Worm (Caenorhabditis elegans) whole organism, L3 larva: ENCODE measurements around the gene D1086.8.

Experiments
- R02D3.7 ChIP-seq: fragments of 150-350 bp; optimal IDR thresholded peaks from 2 replicates; lab custom pipeline; 2014; ENCODE audit warnings: missing biosample characterization, missing genetic modification characterization
- ZK546.5 ChIP-seq: sonication (generic microtip); optimal IDR thresholded peaks from 2 replicates; lab custom pipeline; 2017; ENCODE audit warnings: missing biosample characterization, missing genetic modification characterization
- aly-2 ChIP-seq: fragments of 150-350 bp; optimal IDR thresholded peaks from 2 replicates; lab custom pipeline; 2014; ENCODE audit warnings: missing biosample characterization, missing genetic modification characterization
- ama-1 ChIP-seq: fragments of 150-350 bp; optimal IDR thresholded peaks from 2 replicates; lab custom pipeline; 2018
- ceh-16 ChIP-seq: sonication (generic microtip); optimal IDR thresholded peaks from 2 replicates; lab custom pipeline; 2017; ENCODE audit warnings: missing biosample characterization, missing genetic modification characterization
- ceh-28 ChIP-seq: fragments of 150-350 bp; optimal IDR thresholded peaks from 2 replicates; lab custom pipeline; 2014; ENCODE audit warnings: missing biosample characterization, missing genetic modification reagents, missing genetic modification characterization
- ceh-82 ChIP-seq: fragments of 150-350 bp; optimal IDR thresholded peaks from 2 replicates; lab custom pipeline; 2014; ENCODE audit warnings: missing biosample characterization, missing genetic modification characterization
- ceh-9 ChIP-seq: sonication (generic microtip); optimal IDR thresholded peaks from 2 replicates; lab custom pipeline; 2018; ENCODE audit warnings: missing biosample characterization, missing genetic modification characterization
- daf-12 ChIP-seq: fragments of 150-350 bp; optimal IDR thresholded peaks from 2 replicates; lab custom pipeline; 2014; ENCODE audit warnings: missing biosample characterization, missing genetic modification reagents, missing genetic modification characterization
- egl-27 ChIP-seq: sonication (generic microtip); optimal IDR thresholded peaks from 4 replicates; lab custom pipeline; 2017; ENCODE audit warnings: missing biosample characterization, missing genetic modification reagents, missing genetic modification characterization
- elt-1 ChIP-seq: fragments of 150-350 bp; optimal IDR thresholded peaks from 2 replicates; lab custom pipeline; 2014; ENCODE audit warnings: missing biosample characterization, missing genetic modification characterization
- elt-2 ChIP-seq: sonication (generic microtip); optimal IDR thresholded peaks from 2 replicates; lab custom pipeline; 2016; ENCODE audit warnings: missing genetic modification reagents, mild to moderate bottlenecking, missing genetic modification characterization, missing compliant biosample characterization
- elt-3 ChIP-seq, 3 experiments: fragments of 150-350 bp in 1 of 3; sonication (generic microtip) in 2 of 3; optimal IDR thresholded peaks; 2 replicates in 2 of 3; 4 replicates in 1 of 3; lab custom pipeline; 2014 to 2017; ENCODE audit warnings: missing biosample characterization in 3 of 3, missing genetic modification characterization in 3 of 3
- eor-1 ChIP-seq, 2 experiments: fragments of 150-350 bp; optimal IDR thresholded peaks; 2 replicates each; lab custom pipeline; 2014 to 2018; ENCODE audit warnings: missing biosample characterization in 2 of 2, missing genetic modification characterization in 2 of 2
- fkh-10 ChIP-seq: sonication (generic microtip); optimal IDR thresholded peaks from 2 replicates; lab custom pipeline; 2017; ENCODE audit warnings: missing biosample characterization, missing genetic modification reagents, missing genetic modification characterization
- fkh-2 ChIP-seq: fragments of 150-350 bp; optimal IDR thresholded peaks from 2 replicates; lab custom pipeline; 2014; ENCODE audit warnings: missing biosample characterization, missing genetic modification reagents, missing genetic modification characterization
- fos-1 ChIP-seq: fragments of 150-350 bp; optimal IDR thresholded peaks from 2 replicates; lab custom pipeline; 2014; ENCODE audit warnings: missing biosample characterization, missing genetic modification characterization
- hmg-11 ChIP-seq: sonication (generic microtip); optimal IDR thresholded peaks from 2 replicates; lab custom pipeline; 2016; ENCODE audit warnings: missing genetic modification characterization, missing compliant biosample characterization
- jun-1 ChIP-seq: fragments of 150-350 bp; optimal IDR thresholded peaks from 2 replicates; lab custom pipeline; 2014; ENCODE audit warnings: missing biosample characterization, missing genetic modification reagents, missing genetic modification characterization
- lin-15B ChIP-seq: fragments of 150-350 bp; optimal IDR thresholded peaks from 2 replicates; lab custom pipeline; 2014; ENCODE audit warnings: missing biosample characterization, missing genetic modification characterization
- lin-39 ChIP-seq: fragments of 150-350 bp; optimal IDR thresholded peaks from 2 replicates; lab custom pipeline; 2018; ENCODE audit warnings: missing biosample characterization, missing genetic modification reagents, missing genetic modification characterization
- mdl-1 ChIP-seq: fragments of 150-350 bp; optimal IDR thresholded peaks from 2 replicates; lab custom pipeline; 2014; ENCODE audit warnings: missing biosample characterization, missing genetic modification characterization
- mml-1 ChIP-seq: fragments of 150-350 bp; sonication (generic microtip); optimal IDR thresholded peaks from 3 replicates; lab custom pipeline; 2014; ENCODE audit warnings: missing biosample characterization, missing genetic modification characterization
- nfya-1 ChIP-seq: sonication (generic microtip); optimal IDR thresholded peaks from 2 replicates; lab custom pipeline; 2017; ENCODE audit warnings: missing genetic modification characterization, mild to moderate bottlenecking, missing compliant biosample characterization, antibody characterized with exemption, moderate library complexity; ENCODE audit not compliant: insufficient read depth
- nhr-11 ChIP-seq: fragments of 150-350 bp; optimal IDR thresholded peaks from 2 replicates; lab custom pipeline; 2014; ENCODE audit warnings: missing biosample characterization, missing genetic modification characterization
- nhr-12 ChIP-seq: fragments of 150-350 bp; optimal IDR thresholded peaks from 2 replicates; lab custom pipeline; 2014; ENCODE audit warnings: missing biosample characterization, missing genetic modification characterization
- nhr-23 ChIP-seq: fragments of 150-350 bp; optimal IDR thresholded peaks from 2 replicates; lab custom pipeline; 2014; ENCODE audit warnings: missing biosample characterization, missing genetic modification reagents, missing genetic modification characterization
- nhr-237 ChIP-seq: fragments of 150-350 bp; optimal IDR thresholded peaks from 2 replicates; lab custom pipeline; 2014; ENCODE audit warnings: missing biosample characterization, missing genetic modification characterization
- nhr-25 ChIP-seq: sonication (generic microtip); optimal IDR thresholded peaks from 2 replicates; lab custom pipeline; 2017; ENCODE audit warnings: missing biosample characterization, missing genetic modification characterization
- nhr-28 ChIP-seq: fragments of 150-350 bp; optimal IDR thresholded peaks from 2 replicates; lab custom pipeline; 2014; ENCODE audit warnings: missing biosample characterization, missing genetic modification characterization
- nhr-43 ChIP-seq: sonication (generic microtip); optimal IDR thresholded peaks from 2 replicates; lab custom pipeline; 2016; ENCODE audit warnings: mild to moderate bottlenecking, missing genetic modification characterization, missing compliant biosample characterization; ENCODE audit not compliant: poor library complexity, severe bottlenecking
- nhr-67 ChIP-seq: fragments of 150-350 bp; optimal IDR thresholded peaks from 2 replicates; lab custom pipeline; 2014; ENCODE audit warnings: missing biosample characterization, missing genetic modification characterization
- nhr-76 ChIP-seq: fragments of 150-350 bp; sonication (generic microtip); optimal IDR thresholded peaks from 5 replicates; lab custom pipeline; 2014; ENCODE audit warnings: missing biosample characterization, missing genetic modification characterization
- nhr-77 ChIP-seq: fragments of 150-350 bp; optimal IDR thresholded peaks from 2 replicates; lab custom pipeline; 2014; ENCODE audit warnings: missing biosample characterization, missing genetic modification characterization
- pha-4 ChIP-seq: fragments of 150-350 bp; optimal IDR thresholded peaks from 2 replicates; lab custom pipeline; 2014; ENCODE audit warnings: missing biosample characterization, missing genetic modification reagents, missing genetic modification characterization
- pqm-1 ChIP-seq: fragments of 150-350 bp; optimal IDR thresholded peaks from 2 replicates; lab custom pipeline; 2017; ENCODE audit warnings: missing biosample characterization, missing genetic modification characterization, inconsistent platforms
- sea-2 ChIP-seq: fragments of 150-350 bp; sonication (generic microtip); optimal IDR thresholded peaks from 4 replicates; lab custom pipeline; 2014; ENCODE audit warnings: missing biosample characterization, missing genetic modification reagents, missing genetic modification characterization
- skn-1 ChIP-seq: fragments of 150-350 bp; optimal IDR thresholded peaks from 2 replicates; lab custom pipeline; 2014; ENCODE audit warnings: missing biosample characterization, missing genetic modification characterization
- snpc-4 ChIP-seq: fragments of 150-350 bp; optimal IDR thresholded peaks from 2 replicates; lab custom pipeline; 2014; ENCODE audit warnings: missing biosample characterization, missing genetic modification characterization
- tbx-2 ChIP-seq: sonication (generic microtip); optimal IDR thresholded peaks from 2 replicates; lab custom pipeline; 2016; ENCODE audit warnings: mild to moderate bottlenecking, missing genetic modification characterization, missing compliant biosample characterization
- unc-39 ChIP-seq: sonication (generic microtip); optimal IDR thresholded peaks from 4 replicates; lab custom pipeline; 2017; ENCODE audit warnings: missing biosample characterization, missing genetic modification characterization
- unc-62 ChIP-seq: fragments of 150-350 bp; sonication (generic microtip); optimal IDR thresholded peaks from 4 replicates; lab custom pipeline; 2014; ENCODE audit warnings: missing biosample characterization, missing genetic modification reagents, missing genetic modification characterization
- zag-1 ChIP-seq: fragments of 150-350 bp; optimal IDR thresholded peaks from 2 replicates; lab custom pipeline; 2014; ENCODE audit warnings: missing biosample characterization, missing genetic modification characterization
- ztf-11 ChIP-seq: fragments of 150-350 bp; optimal IDR thresholded peaks from 2 replicates; lab custom pipeline; 2014; ENCODE audit warnings: missing biosample characterization, missing genetic modification characterization
- ztf-4 ChIP-seq: fragments of 150-350 bp; optimal IDR thresholded peaks from 2 replicates; lab custom pipeline; 2014; ENCODE audit warnings: missing biosample characterization, missing genetic modification characterization

Gene D1086.8

DNA sequence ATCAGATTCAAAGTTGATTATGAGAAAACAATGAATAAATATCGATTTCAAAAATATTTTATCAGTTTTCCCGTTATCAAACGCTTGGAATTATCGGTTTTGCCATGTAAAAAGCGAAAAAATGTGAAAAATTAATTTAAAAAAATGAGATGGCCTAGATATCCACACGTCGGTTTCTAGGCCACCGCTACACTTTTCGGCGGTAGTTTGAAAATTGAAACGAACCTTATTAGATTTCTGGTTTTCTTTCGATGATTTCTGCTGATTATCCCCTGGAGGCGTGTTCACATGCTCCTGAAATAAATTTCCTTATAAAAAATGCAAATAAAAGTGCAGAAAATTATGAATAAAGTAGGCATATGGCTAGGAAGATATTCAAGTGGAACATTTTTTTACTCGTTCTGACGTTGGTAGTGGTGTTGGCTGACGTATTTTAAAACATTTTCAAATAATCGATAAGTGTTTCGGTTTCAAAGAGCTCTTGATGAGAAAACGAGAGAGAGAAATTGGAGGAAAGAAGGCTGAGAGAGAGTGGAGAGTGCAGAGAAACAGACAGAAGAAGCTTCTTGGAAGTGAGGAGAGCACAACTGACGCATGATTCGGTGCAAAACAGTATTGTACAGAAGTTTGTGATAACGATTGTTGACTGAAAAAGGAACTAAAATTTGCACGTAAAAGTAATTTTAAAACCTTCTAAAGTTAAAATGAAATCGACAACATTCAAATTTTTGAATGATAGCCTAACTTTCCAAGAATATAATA lies 39.3 kb downstream of the D1086.8 start:
- TF ChIP-seq unc-39 (tag; lab: Kevin White, UChicago), result no peak
- TF ChIP-seq ceh-28, result peak; percentile 38
- TF ChIP-seq elt-2 (tag; lab: Kevin White, UChicago), result peak; percentile 39
- TF ChIP-seq nfya-1 (tag; lab: Kevin White, UChicago), result peak; percentile 22
- peak; percentile 31 for TF ChIP-seq pqm-1

DNA sequence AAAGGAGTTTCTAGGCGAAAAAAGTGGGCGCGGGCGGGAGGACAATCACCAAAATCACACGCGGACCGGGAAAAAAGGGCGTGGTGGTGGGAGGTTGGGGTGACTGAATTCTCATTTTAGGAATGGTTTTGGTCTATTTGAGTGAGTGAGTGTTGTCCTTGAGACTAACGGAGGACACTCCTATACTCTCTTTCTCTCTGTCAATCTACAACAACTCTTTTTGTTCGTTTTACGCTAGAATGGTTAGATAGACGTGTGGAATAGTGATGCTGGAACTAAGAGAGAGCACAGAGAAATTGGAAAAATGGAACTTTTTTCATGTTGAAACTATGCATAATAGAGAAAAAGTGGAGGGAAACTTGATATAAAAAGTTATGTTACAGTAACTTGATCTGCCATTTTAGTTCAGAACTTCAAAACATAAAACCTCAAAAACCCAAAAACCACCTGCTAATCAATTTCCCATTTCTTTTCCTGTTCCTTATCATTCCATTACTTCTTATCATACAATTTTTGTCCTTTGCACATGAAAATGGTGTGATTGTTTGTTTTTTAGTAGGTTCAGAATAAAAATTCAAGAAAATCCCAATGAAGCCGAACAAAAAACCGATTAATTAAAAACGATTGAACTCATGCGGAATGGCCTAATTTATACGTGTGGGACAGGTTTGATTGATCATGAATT lies 41.0 kb downstream of the D1086.8 start:
- TF ChIP-seq unc-62 (GFP tag; lab: Kevin White, UChicago), result no peak
- TF ChIP-seq nhr-12 (tag; lab: Kevin White, UChicago), result no peak
- TF ChIP-seq skn-1 (tag; lab: Kevin White, UChicago), result no peak
- peak; percentile 78 for TF ChIP-seq elt-2 (tag; lab: Kevin White, UChicago)
- TF ChIP-seq nhr-28 (tag; lab: Kevin White, UChicago), result no peak
- TF ChIP-seq zag-1 (tag; lab: Kevin White, UChicago), result no peak
- TF ChIP-seq unc-39 (tag; lab: Kevin White, UChicago), result no peak
- no peak for TF ChIP-seq nhr-43
- peak; percentile 10 for TF ChIP-seq pha-4 (tag; lab: Kevin White, UChicago)
- TF ChIP-seq lin-39, result no peak
- TF ChIP-seq pqm-1, result peak; percentile 85
- no peak for TF ChIP-seq daf-12
- TF ChIP-seq sea-2 (GFP tag; lab: Kevin White, UChicago), result no peak
- TF ChIP-seq, all 47 proteins: peak for 3

- TF ChIP-seq ZK546.5 (tag; lab: Kevin White, UChicago) (no peak), elt-1 (tag; lab: Kevin White, UChicago) (no peak), ama-1 (lab: Kevin White, UChicago) (no peak), fkh-10 (no peak), mdl-1 (tag; lab: Kevin White, UChicago) (peak; percentile 62), aly-2 (tag; lab: Kevin White, UChicago) (no peak), ceh-9 (tag; lab: Kevin White, UChicago) (no peak), nhr-76 (tag; lab: Kevin White, UChicago) (no peak), unc-39 (tag; lab: Kevin White, UChicago) (no peak), egl-27 (peak; percentile 10), jun-1 (tag; lab: Kevin White, UChicago) (peak; percentile 52), nhr-237 (tag; lab: Kevin White, UChicago) (no peak), zag-1 (tag; lab: Kevin White, UChicago) (no peak), nhr-77 (no peak), hmg-11 (tag; lab: Kevin White, UChicago) (peak; percentile 65), nfya-1 (tag; lab: Kevin White, UChicago) (peak; percentile 79), nhr-28 (tag; lab: Kevin White, UChicago) (no peak), ceh-28 (peak; percentile 17), nhr-11 (tag; lab: Kevin White, UChicago) (no peak), mml-1 (no peak), tbx-2 (tag; lab: Kevin White, UChicago) (peak; percentile 1), sea-2 (GFP tag; lab: Kevin White, UChicago) (no peak), nhr-25 (tag; lab: Kevin White, UChicago) (peak; percentile 77), elt-2 (tag; lab: Kevin White, UChicago) (peak; percentile 55), elt-3 (tag; optimal IDR thresholded peaks at IDR 0.05; lab: Kevin White, UChicago) (peak in 1 of 3 experiments; percentile 18), unc-62 (GFP tag; lab: Kevin White, UChicago) (no peak), lin-15B (tag; lab: Kevin White, UChicago) (peak; percentile 33), skn-1 (tag; lab: Kevin White, UChicago) (no peak), lin-39 (peak; percentile 47), fkh-2 (tag; lab: Kevin White, UChicago) (no peak), nhr-23 (tag; lab: Kevin White, UChicago) (peak; percentile 90), nhr-12 (tag; lab: Kevin White, UChicago) (no peak), snpc-4 (tag; lab: Kevin White, UChicago) (peak; percentile 49), R02D3.7 (no peak), ztf-4 (tag; lab: Kevin White, UChicago) (no peak), ztf-11 (tag; lab: Kevin White, UChicago) (no peak), nhr-67 (tag; lab: Kevin White, UChicago) (no peak), pha-4 (tag; lab: Kevin White, UChicago) (peak; percentile 93), ceh-16 (tag; lab: Kevin White, UChicago) (no peak), pqm-1 (no peak), daf-12 (no peak), fos-1 (tag; lab: Kevin White, UChicago) (no peak), eor-1 (tag; optimal IDR thresholded peaks at IDR 0.05; lab: Kevin White, UChicago) (no peak), nhr-43 (peak; percentile 33), ceh-82 (tag; lab: Kevin White, UChicago) (no peak)
Measured at ce11 chrV:14136152-14136551, 42.2 kb downstream of the D1086.8 start.
